Fruit fly (Drosophila melanogaster): Measurements from ENCODE around the gene Spn77Ba.

The Spn77Ba gene

DNA sequence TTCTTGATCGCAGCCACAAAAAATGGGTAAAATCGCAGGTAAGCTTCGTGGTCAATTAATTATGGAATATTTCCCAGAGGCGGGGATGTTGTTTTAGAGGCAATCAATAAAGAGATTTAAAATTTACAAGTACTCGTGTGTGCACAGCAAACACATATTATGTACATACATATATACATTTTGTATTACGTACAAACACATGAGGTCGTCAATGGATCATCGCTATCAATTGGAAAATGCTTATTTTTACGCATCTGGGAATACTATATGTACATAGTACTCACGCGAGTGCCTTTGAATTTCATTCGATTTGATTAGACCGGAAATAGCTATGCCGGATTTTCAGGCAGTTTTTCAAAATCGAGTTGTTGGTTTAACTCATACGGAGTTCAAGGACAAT is 761 bp downstream of the Spn77Ba start (continued):
- TF ChIP-seq CG8944 (GFP tag; optimal IDR thresholded peaks at IDR 0.05), result no peak
- no peak for TF ChIP-seq Myb (GFP tag; optimal IDR thresholded peaks at IDR 0.05)
- TF ChIP-seq Dfd (GFP tag; optimal IDR thresholded peaks at IDR 0.05), result no peak
- TF ChIP-seq ERR (GFP tag; optimal IDR thresholded peaks at IDR 0.05), result no peak
- no peak for TF ChIP-seq ap (GFP tag; IDR thresholded peaks at IDR 0.05)
- TF ChIP-seq CG31441 (GFP tag; IDR thresholded peaks at IDR 0.05), result no peak
- TF ChIP-seq CG10654 (GFP tag; optimal IDR thresholded peaks at IDR 0.05), result no peak
- peak; percentile 0 for TF ChIP-seq Med (GFP tag)
- TF ChIP-seq ken (GFP tag; IDR thresholded peaks at IDR 0.05), result no peak
- no peak for TF ChIP-seq sqz (GFP tag; optimal IDR thresholded peaks at IDR 0.05)
- no peak for TF ChIP-seq fd96Cb (tag; optimal IDR thresholded peaks at IDR 0.05)
- TF ChIP-seq CG32532 (GFP tag; IDR thresholded peaks at IDR 0.05), result no peak
- no peak for TF ChIP-seq nerfin-2 (GFP tag; IDR thresholded peaks at IDR 0.05; ENCODE audit: partially characterized antibody)
- no peak for TF ChIP-seq dmrt11E (tag; optimal IDR thresholded peaks at IDR 0.05)
- TF ChIP-seq Xrp1 (GFP tag; IDR thresholded peaks at IDR 0.05), result 0 out of 2 replicates have a peak, but pooled peaks have one; percentile 10
- TF ChIP-seq crp (GFP tag; optimal IDR thresholded peaks at IDR 0.05), result no peak
- TF ChIP-seq cwo (GFP tag; optimal IDR thresholded peaks at IDR 0.05), result no peak
- TF ChIP-seq HLH3B (GFP tag; IDR thresholded peaks at IDR 0.05), result no peak
- no peak for TF ChIP-seq z (GFP tag; IDR thresholded peaks at IDR 0.05)
- TF ChIP-seq Oaz (GFP tag; IDR thresholded peaks at IDR 0.05), result no peak
- no peak for TF ChIP-seq gem (tag; optimal IDR thresholded peaks at IDR 0.05)
- TF ChIP-seq sens (GFP tag), result peak; percentile 83
- no peak for TF ChIP-seq prd (optimal IDR thresholded peaks at IDR 0.05)
- no peak for TF ChIP-seq prd (GFP tag; IDR thresholded peaks at IDR 0.05)
- no peak for TF ChIP-seq sisA (GFP tag; IDR thresholded peaks at IDR 0.05)
- TF ChIP-seq Fer3 (tag; optimal IDR thresholded peaks at IDR 0.05), result no peak
- no peak for TF ChIP-seq CG11398 (GFP tag; optimal IDR thresholded peaks at IDR 0.05)
- no peak for TF ChIP-seq CG8924 (tag; optimal IDR thresholded peaks at IDR 0.05)
- TF ChIP-seq croc (GFP tag; conservative IDR thresholded peaks at IDR 0.05), result no peak
- no peak for TF ChIP-seq ase (GFP tag; IDR thresholded peaks at IDR 0.05)
- TF ChIP-seq jing (GFP tag; optimal IDR thresholded peaks at IDR 0.05), result no peak
- no peak for TF ChIP-seq gfzf (GFP tag; optimal IDR thresholded peaks at IDR 0.05)
- TF ChIP-seq CG4328 (GFP tag; optimal IDR thresholded peaks at IDR 0.05), result no peak

DNA sequence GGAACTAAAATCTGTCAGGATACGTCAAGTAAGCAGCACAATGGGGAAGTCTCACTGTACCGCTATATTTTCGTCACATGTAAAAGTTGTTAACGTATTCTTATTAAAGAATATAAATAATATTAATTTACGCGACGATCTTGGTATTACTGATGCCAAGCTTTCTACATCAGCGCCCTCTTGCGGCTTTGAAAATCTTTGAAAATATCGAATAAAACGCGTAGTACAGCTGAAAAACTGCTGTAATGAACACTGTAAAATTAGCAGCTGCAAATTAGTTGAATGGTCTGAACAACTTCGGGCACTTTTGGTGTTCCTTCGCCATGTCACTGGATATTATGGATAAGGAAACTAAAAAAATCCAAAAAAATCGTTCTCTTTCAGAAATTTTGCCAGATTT is 3.1 kb downstream of the Spn77Ba start:
- TF ChIP-seq Atf3 (GFP tag; optimal IDR thresholded peaks at IDR 0.05) (no peak), da (GFP tag; optimal IDR thresholded peaks at IDR 0.05) (no peak), CG9932 (GFP tag; IDR thresholded peaks at IDR 0.05) (0 out of 2 replicates have a peak, but pooled peaks have one; percentile 14), amos (GFP tag; IDR thresholded peaks at IDR 0.05; ENCODE audit: partially characterized antibody) (peak; percentile 57), Bgb (GFP tag; IDR thresholded peaks at IDR 0.05; ENCODE audit: partially characterized antibody) (peak; percentile 65), CG11456 (GFP tag; IDR thresholded peaks at IDR 0.05) (peak; percentile 42; the same call in 1 of the 3 replicates), CG6791 (GFP tag; IDR thresholded peaks at IDR 0.05; ENCODE audit: partially characterized antibody) (peak; percentile 51; the same call in 2 of the 3 replicates), CG16813 (GFP tag; IDR thresholded peaks at IDR 0.05; ENCODE audit: partially characterized antibody) (peak; percentile 53), knrl (GFP tag; IDR thresholded peaks at IDR 0.05; ENCODE audit: partially characterized antibody) (peak; percentile 49; the same call in 1 of the 3 replicates), bbx (GFP tag; IDR thresholded peaks at IDR 0.05; ENCODE audit: partially characterized antibody) (peak; percentile 43; the same call in 1 of the 2 replicates), CTCF (GFP tag; optimal IDR thresholded peaks at IDR 0.05) (peak; percentile 91), kay (GFP tag; optimal IDR thresholded peaks at IDR 0.05) (no peak), slbo (GFP tag; IDR thresholded peaks at IDR 0.05) (no peak), CG5245 (GFP tag; optimal IDR thresholded peaks at IDR 0.05) (no peak), CG2199 (GFP tag; IDR thresholded peaks at IDR 0.05) (peak; percentile 82), BEAF-32 (GFP tag; optimal IDR thresholded peaks at IDR 0.05) (peak; percentile 52), stwl (tag; optimal IDR thresholded peaks at IDR 0.05) (peak; percentile 12)
